Fruit fly (Drosophila melanogaster) whole organism, embryonic: ENCODE results near the gene vers.

ENCODE experiments used
- Antp ChIP-seq: fragments of 200-800 bp; sonication (Bioruptor generic); optimal IDR thresholded peaks from 3 replicates; lab custom pipeline; 2016; ENCODE audit warnings: missing biosample characterization, missing genetic modification characterization
- Atf-2 ChIP-seq: fragments of 200-800 bp; sonication (Bioruptor generic); optimal IDR thresholded peaks from 2 replicates; lab custom pipeline; 2016; ENCODE audit warnings: missing biosample characterization, missing genetic modification characterization
- Blimp-1 ChIP-seq: fragments of 200-800 bp; sonication (Bioruptor generic); optimal IDR thresholded peaks from 3 replicates; lab custom pipeline; 2018; ENCODE audit warnings: missing biosample characterization, missing genetic modification characterization, mild to moderate bottlenecking, moderate library complexity, missing genetic modification reagents
- CG10366 ChIP-seq: fragments of 200-800 bp; sonication (Bioruptor generic); IDR thresholded peaks from 2 replicates; pipeline ENCODE4 v1.3.6; 2022; ENCODE audit warnings: missing biosample characterization, missing genetic modification characterization
- CG11695 ChIP-seq: fragments of 200-800 bp; sonication (Bioruptor generic); IDR thresholded peaks from 3 replicates; pipeline ENCODE4 v1.3.6; 2022; ENCODE audit warnings: missing biosample characterization, missing genetic modification characterization
- CG14667 ChIP-seq: fragments of 200-800 bp; sonication (Bioruptor generic); IDR thresholded peaks from 2 replicates; pipeline ENCODE4 v1.3.6; 2022; ENCODE audit warnings: missing biosample characterization, missing genetic modification characterization
- CG14860 ChIP-seq: fragments of 200-800 bp; sonication (Bioruptor generic); IDR thresholded peaks from 3 replicates; pipeline ENCODE4 v1.3.6; 2022; ENCODE audit warnings: missing biosample characterization, missing genetic modification characterization; ENCODE audit not compliant: partially characterized antibody
- CG15601 ChIP-seq: fragments of 200-800 bp; sonication (Bioruptor generic); optimal IDR thresholded peaks from 3 replicates; lab custom pipeline; 2019; ENCODE audit warnings: missing biosample characterization, mild to moderate bottlenecking, missing genetic modification characterization, moderate library complexity
- CG17385 ChIP-seq: fragments of 200-800 bp; sonication (Bioruptor generic); optimal IDR thresholded peaks from 3 replicates; lab custom pipeline; 2018; ENCODE audit warnings: missing biosample characterization, mild to moderate bottlenecking, missing genetic modification characterization
- CG18011 ChIP-seq: fragments of 200-800 bp; sonication (Bioruptor generic); optimal IDR thresholded peaks from 2 replicates; lab custom pipeline; 2017; ENCODE audit warnings: missing biosample characterization, missing genetic modification characterization, mild to moderate bottlenecking, moderate library complexity, missing genotype
- CG18619 ChIP-seq: fragments of 200-800 bp; sonication (Bioruptor generic); optimal IDR thresholded peaks from 3 replicates; lab custom pipeline; 2017; ENCODE audit warnings: missing biosample characterization, mild to moderate bottlenecking, missing genetic modification characterization
- CG2116 ChIP-seq: fragments of 200-800 bp; sonication (Bioruptor generic); optimal IDR thresholded peaks from 3 replicates; lab custom pipeline; 2018; ENCODE audit warnings: missing biosample characterization, mild to moderate bottlenecking, missing genetic modification characterization
- CG30403 ChIP-seq: fragments of 200-800 bp; sonication (Bioruptor generic); optimal IDR thresholded peaks from 3 replicates; lab custom pipeline; 2016; ENCODE audit warnings: missing biosample characterization, missing genetic modification characterization
- CG30431 ChIP-seq: fragments of 200-800 bp; sonication (Bioruptor generic); optimal IDR thresholded peaks from 2 replicates; lab custom pipeline; 2017; ENCODE audit warnings: missing biosample characterization, missing genetic modification characterization
- CG32767 ChIP-seq: fragments of 200-800 bp; sonication (Bioruptor generic); IDR thresholded peaks from 2 replicates; pipeline ENCODE4 v1.3.6; 2022; ENCODE audit warnings: missing biosample characterization, missing genetic modification characterization
- CG33557 ChIP-seq: fragments of 200-800 bp; sonication (Bioruptor generic); optimal IDR thresholded peaks from 2 replicates; lab custom pipeline; 2019; ENCODE audit warnings: missing biosample characterization, mild to moderate bottlenecking, missing genetic modification characterization, moderate library complexity
- CG6254 ChIP-seq: fragments of 200-800 bp; sonication (Bioruptor generic); optimal IDR thresholded peaks from 3 replicates; lab custom pipeline; 2017; ENCODE audit warnings: mild to moderate bottlenecking, missing biosample characterization, missing genetic modification reagents, missing genetic modification characterization
- CG6683 ChIP-seq: fragments of 200-800 bp; sonication (Bioruptor generic); optimal IDR thresholded peaks from 2 replicates; lab custom pipeline; 2017; ENCODE audit warnings: missing biosample characterization, mild to moderate bottlenecking, missing genetic modification characterization, missing genetic modification reagents
- CG7357 ChIP-seq: fragments of 200-800 bp; sonication (Bioruptor generic); IDR thresholded peaks from 3 replicates; pipeline ENCODE4 v1.3.6; 2022; ENCODE audit warnings: missing biosample characterization, missing genetic modification characterization
- CG8478 ChIP-seq: fragments of >200 bp; optimal IDR thresholded peaks from 2 replicates; lab custom pipeline; 2018
- CG8765 ChIP-seq: fragments of 200-800 bp; sonication (Bioruptor generic); IDR thresholded peaks from 2 replicates; pipeline ENCODE4 v1.3.6; 2022; ENCODE audit warnings: missing biosample characterization, missing genetic modification characterization
- CG9609 ChIP-seq: fragments of 200-800 bp; sonication (Bioruptor generic); optimal IDR thresholded peaks from 3 replicates; lab custom pipeline; 2016; ENCODE audit warnings: missing biosample characterization, missing genetic modification characterization
- CG9727 ChIP-seq: fragments of 200-800 bp; sonication (Bioruptor generic); optimal IDR thresholded peaks from 3 replicates; lab custom pipeline; 2017; ENCODE audit warnings: missing biosample characterization, mild to moderate bottlenecking, missing genetic modification characterization
- CkIIα-i1 ChIP-seq: fragments of 200-800 bp; sonication (Bioruptor generic); IDR thresholded peaks from 2 replicates; pipeline ENCODE4 v1.3.6; 2022; ENCODE audit warnings: missing biosample characterization, missing genetic modification characterization
- Dek ChIP-seq: fragments of 200-800 bp; sonication (Bioruptor generic); optimal IDR thresholded peaks from 3 replicates; lab custom pipeline; 2019; ENCODE audit warnings: missing biosample characterization, mild to moderate bottlenecking, missing genetic modification characterization, moderate library complexity
- Dip2 ChIP-seq: fragments of 200-800 bp; sonication (Bioruptor generic); IDR thresholded peaks from 2 replicates; pipeline ENCODE4 v1.3.6; 2022; ENCODE audit warnings: missing biosample characterization, missing genetic modification characterization
- E2f1 ChIP-seq: fragments of 200-800 bp; sonication (Bioruptor generic); IDR thresholded peaks from 2 replicates; pipeline ENCODE4 v1.3.6; 2022; ENCODE audit warnings: missing biosample characterization, missing genetic modification characterization
- Kr ChIP-seq: fragments of 200-800 bp; sonication (Bioruptor generic); optimal IDR thresholded peaks from 2 replicates; lab custom pipeline; 2017; ENCODE audit warnings: missing biosample characterization, mild to moderate bottlenecking, missing genetic modification characterization
- Lim3 ChIP-seq: fragments of 200-800 bp; sonication (Bioruptor generic); IDR thresholded peaks from 2 replicates; pipeline ENCODE4 v1.3.6; 2022; ENCODE audit warnings: missing biosample characterization, missing genetic modification characterization
- Lpt ChIP-seq: fragments of >200 bp; optimal IDR thresholded peaks from 2 replicates; lab custom pipeline; 2018; ENCODE audit warnings: missing biosample characterization, missing genetic modification characterization
- NC2β ChIP-seq: fragments of 200-800 bp; sonication (Bioruptor generic); optimal IDR thresholded peaks from 2 replicates; lab custom pipeline; 2016; ENCODE audit warnings: missing biosample characterization, missing genetic modification characterization
- Oli ChIP-seq: fragments of 200-800 bp; sonication (Bioruptor generic); optimal IDR thresholded peaks from 2 replicates; lab custom pipeline; 2018; ENCODE audit warnings: missing biosample characterization, mild to moderate bottlenecking, missing genetic modification characterization, moderate library complexity
- Side ChIP-seq: fragments of 200-800 bp; sonication (Bioruptor generic); optimal IDR thresholded peaks from 2 replicates; lab custom pipeline; 2016; ENCODE audit warnings: missing biosample characterization, missing genetic modification characterization
- Stat92E ChIP-seq, 3 experiments: fragments of >200 bp in 2 of 3; fragments of 200-800 bp in 1 of 3; sonication (Bioruptor generic) in 1 of 3; optimal IDR thresholded peaks; 2 replicates each; lab custom pipeline; 2017 to 2019; ENCODE audit warnings: missing biosample characterization in 3 of 3, missing genetic modification characterization in 3 of 3, mild to moderate bottlenecking in 1 of 3, moderate library complexity in 1 of 3
- Vsx1 ChIP-seq: fragments of 200-800 bp; sonication (Bioruptor generic); optimal IDR thresholded peaks from 2 replicates; lab custom pipeline; 2017; ENCODE audit warnings: missing biosample characterization, mild to moderate bottlenecking, missing genetic modification characterization, missing genetic modification reagents
- esg ChIP-seq: fragments of 200-800 bp; sonication (Bioruptor generic); conservative IDR thresholded peaks from 2 replicates; pipeline ENCODE4 v1.3.6; 2022; ENCODE audit warnings: missing biosample characterization, missing genetic modification characterization
- gce ChIP-seq: fragments of 200-800 bp; sonication (Bioruptor generic); IDR thresholded peaks from 3 replicates; pipeline ENCODE4 v1.3.6; 2022; ENCODE audit warnings: missing biosample characterization, missing genetic modification characterization
- lab ChIP-seq: fragments of 200-800 bp; sonication (Bioruptor generic); optimal IDR thresholded peaks from 3 replicates; lab custom pipeline; 2017; ENCODE audit warnings: missing biosample characterization, missing genetic modification characterization, mild to moderate bottlenecking, moderate library complexity, missing genetic modification reagents
- lmd ChIP-seq: fragments of 200-800 bp; sonication (Bioruptor generic); IDR thresholded peaks from 2 replicates; pipeline ENCODE4 v1.3.6; 2022; ENCODE audit warnings: missing biosample characterization, missing genetic modification characterization
- mam ChIP-seq: fragments of 200-800 bp; sonication (Bioruptor generic); optimal IDR thresholded peaks from 3 replicates; lab custom pipeline; 2016; ENCODE audit warnings: missing biosample characterization, missing genetic modification characterization
- nerfin-2 ChIP-seq: fragments of 200-800 bp; sonication (Bioruptor generic); IDR thresholded peaks from 2 replicates; pipeline ENCODE4 v1.3.6; 2022; ENCODE audit warnings: missing biosample characterization, missing genetic modification characterization; ENCODE audit not compliant: partially characterized antibody
- otp ChIP-seq: fragments of 200-800 bp; sonication (Bioruptor generic); IDR thresholded peaks from 3 replicates; pipeline ENCODE4, ENCODE4 v1.3.6; 2022; ENCODE audit warnings: missing biosample characterization, missing genetic modification characterization
- pan ChIP-seq, 4 experiments: fragments of >200 bp in 3 of 4; fragments of 200-800 bp in 1 of 4; sonication (Bioruptor generic) in 1 of 4; optimal IDR thresholded peaks in 3 of 4; IDR thresholded peaks in 1 of 4; 2 replicates each; pipeline versions ENCODE4 v1.3.6 to Lab custom; 2017 to 2022; ENCODE audit warnings: missing biosample characterization in 2 of 4, missing genetic modification characterization in 2 of 4, mixed read lengths in 1 of 4
- peb ChIP-seq: fragments of 200-800 bp; sonication (Bioruptor generic); IDR thresholded peaks from 2 replicates; pipeline ENCODE4 v1.3.6; 2022; ENCODE audit warnings: missing biosample characterization, missing genetic modification characterization
- sob ChIP-seq: fragments of 200-800 bp; sonication (Bioruptor generic); IDR thresholded peaks from 2 replicates; pipeline ENCODE4 v1.3.6; 2022; ENCODE audit warnings: missing biosample characterization, missing genetic modification characterization
- tll ChIP-seq, 2 experiments: fragments of 200-800 bp in 1 of 2; fragments of >200 bp in 1 of 2; sonication (Bioruptor generic) in 1 of 2; optimal IDR thresholded peaks; 2 replicates each; lab custom pipeline; 2017 to 2019; ENCODE audit warnings: missing biosample characterization in 2 of 2, missing genetic modification characterization in 2 of 2, mild to moderate bottlenecking in 1 of 2, moderate library complexity in 1 of 2
- tna ChIP-seq: fragments of 200-800 bp; sonication (Bioruptor generic); IDR thresholded peaks from 2 replicates; pipeline ENCODE4 v1.3.6; 2022; ENCODE audit warnings: missing biosample characterization, missing genetic modification characterization; ENCODE audit not compliant: partially characterized antibody
- wdn ChIP-seq: fragments of 200-800 bp; sonication (Bioruptor generic); IDR thresholded peaks from 2 replicates; pipeline ENCODE4 v1.3.6; 2022; ENCODE audit warnings: missing biosample characterization, missing genetic modification characterization
- zen ChIP-seq: fragments of 200-800 bp; sonication (Bioruptor generic); optimal IDR thresholded peaks from 3 replicates; lab custom pipeline; 2018; ENCODE audit warnings: missing biosample characterization, mild to moderate bottlenecking, missing genetic modification characterization, moderate library complexity

vers gene

dm6 chr3L:12124975-12125374 is 9.1 kb downstream of the vers start, which contains the start of gene yps (continued):
- peak; percentile 95; the same call in 2 of the 3 replicates for TF ChIP-seq gce (GFP tag; lab: Robert Waterston, UW)
- TF ChIP-seq Vsx1: peak; percentile 97
- TF ChIP-seq CG18619: peak; percentile 96
- peak; percentile 68 for TF ChIP-seq CG8765 (GFP tag; lab: Robert Waterston, UW)
- peak; percentile 87 for TF ChIP-seq E2f1 (GFP tag; lab: Robert Waterston, UW)
- no peak for TF ChIP-seq Lim3 (GFP tag; lab: Robert Waterston, UW)
- peak in 1 of 2 experiments; percentile 62 for TF ChIP-seq tll (GFP tag; optimal IDR thresholded peaks at IDR 0.05; lab: Kevin White, UChicago)
- no peak for TF ChIP-seq CG8478
- peak; percentile 77 for TF ChIP-seq mam (GFP tag; lab: Kevin White, UChicago)
- peak; percentile 80 for TF ChIP-seq CG11695 (GFP tag; lab: Robert Waterston, UW)
- no peak for TF ChIP-seq Dip2 (GFP tag; lab: Robert Waterston, UW)
- peak; percentile 86 for TF ChIP-seq Antp
- TF ChIP-seq CG14860 (GFP tag; lab: Robert Waterston, UW): 0 out of 3 replicates have a peak, but pooled peaks have one; percentile 44
- TF ChIP-seq Atf-2 (GFP tag; lab: Kevin White, UChicago): peak; percentile 87
- TF ChIP-seq lab (GFP tag; lab: Kevin White, UChicago): peak; percentile 99
- TF ChIP-seq NC2β (GFP tag; lab: Kevin White, UChicago): peak; percentile 99
- TF ChIP-seq pan (optimal IDR thresholded peaks at IDR 0.05; lab: Kevin White, UChicago): no peak
- TF ChIP-seq pan (GFP tag; optimal IDR thresholded peaks at IDR 0.05 in 1 of 2, IDR thresholded peaks at IDR 0.05 in 1 of 2): peak in 1 of 2 experiments; percentile 93
- TF ChIP-seq lmd: peak; percentile 69; the same call in 1 of the 2 replicates
- TF ChIP-seq CG32767: peak; percentile 72
- TF ChIP-seq CG18011: peak; percentile 89
- peak; percentile 90 for TF ChIP-seq CG9609 (GFP tag; lab: Kevin White, UChicago)
- peak; percentile 64; the same call in 1 of the 2 replicates for TF ChIP-seq CG14667 (GFP tag; lab: Robert Waterston, UW)
- peak; percentile 77 for TF ChIP-seq zen
- peak; percentile 97 for TF ChIP-seq CG9727 (GFP tag; lab: Kevin White, UChicago)
- TF ChIP-seq Oli (tag; lab: Kevin White, UChicago): peak; percentile 81
- TF ChIP-seq Lpt (GFP tag; lab: Kevin White, UChicago): no peak
- peak; percentile 80 for TF ChIP-seq Kr (GFP tag; lab: Kevin White, UChicago)
- peak; percentile 62; the same call in 1 of the 2 replicates for TF ChIP-seq CkIIα-i1 (GFP tag; lab: Robert Waterston, UW)
- TF ChIP-seq Side (GFP tag; lab: Kevin White, UChicago): peak; percentile 97
- TF ChIP-seq CG30431 (GFP tag; lab: Kevin White, UChicago): peak; percentile 77
- TF ChIP-seq CG30403 (GFP tag; lab: Kevin White, UChicago): peak; percentile 88
- TF ChIP-seq nerfin-2 (GFP tag; lab: Robert Waterston, UW): 0 out of 2 replicates have a peak, but pooled peaks have one; percentile 24
- peak; percentile 92 for TF ChIP-seq CG17385 (GFP tag; lab: Kevin White, UChicago)
- peak; percentile 99 for TF ChIP-seq CG2116
- 0 out of 2 replicates have a peak, but pooled peaks have one; percentile 8 for TF ChIP-seq esg (GFP tag; lab: Robert Waterston, UW)
- TF ChIP-seq sob (GFP tag; lab: Robert Waterston, UW): peak; percentile 95
- no peak for TF ChIP-seq CG7357 (GFP tag; lab: Robert Waterston, UW)
- TF ChIP-seq CG6254 (GFP tag; lab: Kevin White, UChicago): peak; percentile 90
- peak; percentile 97 for TF ChIP-seq otp
- TF ChIP-seq CG33557 (GFP tag; lab: Kevin White, UChicago): peak; percentile 95
- peak; percentile 42; the same call in 1 of the 2 replicates for TF ChIP-seq tna (GFP tag; lab: Robert Waterston, UW)
- no peak for TF ChIP-seq Blimp-1 (GFP tag; lab: Kevin White, UChicago)
- TF ChIP-seq Dek: peak; percentile 85
- TF ChIP-seq wdn (GFP tag; lab: Robert Waterston, UW): peak; percentile 88
- peak; percentile 86 for TF ChIP-seq CG10366 (GFP tag; lab: Robert Waterston, UW)
- peak; percentile 91 for TF ChIP-seq CG6683 (GFP tag; lab: Kevin White, UChicago)
- TF ChIP-seq CG15601: peak; percentile 92
- peak; percentile 60 for TF ChIP-seq peb (GFP tag; lab: Robert Waterston, UW)
- TF ChIP-seq Stat92E (GFP tag; optimal IDR thresholded peaks at IDR 0.05; lab: Kevin White, UChicago): peak in 1 of 3 experiments; percentile 73
